Worm (Caenorhabditis elegans) whole organism, L4 larva: ENCODE measurements around the gene acs-6.
"Not testable (repeated sequence)": the region's sequence is repeated elsewhere in the genome, so short reads cannot be mapped to it uniquely, and the experiment has no call there.

Experiments
- F26F4.8 ChIP-seq: fragments of 200-800 bp; sonication (Bioruptor generic); conservative IDR thresholded peaks from 2 replicates; pipeline ENCODE4 v1.3.6; 2022; ENCODE audit warnings: missing genetic modification characterization, missing compliant biosample characterization
- R02D3.7 ChIP-seq: fragments of 150-350 bp; sonication (generic microtip); optimal IDR thresholded peaks from 3 replicates; lab custom pipeline; 2014; ENCODE audit warnings: missing biosample characterization, missing genetic modification characterization
- T26A8.4 ChIP-seq: fragments of 200-800 bp; sonication (Bioruptor generic); IDR thresholded peaks from 2 replicates; pipeline ENCODE4 v1.3.6; 2022; ENCODE audit warnings: missing genetic modification characterization, missing compliant biosample characterization
- Y105C5A.15 ChIP-seq: fragments of 200-800 bp; sonication (Bioruptor generic); IDR thresholded peaks from 2 replicates; pipeline ENCODE4 v1.3.6; 2022; ENCODE audit warnings: missing genetic modification characterization, missing compliant biosample characterization
- Y48G9A.11 ChIP-seq: fragments of 200-800 bp; sonication (Bioruptor generic); IDR thresholded peaks from 2 replicates; pipeline ENCODE4 v1.3.6; 2022; ENCODE audit warnings: missing genetic modification reagents, missing genetic modification characterization, missing compliant biosample characterization
- Y5F2A.4 ChIP-seq: fragments of 200-800 bp; sonication (Bioruptor generic); optimal IDR thresholded peaks from 2 replicates; lab custom pipeline; 2018; ENCODE audit warnings: mild to moderate bottlenecking, missing genetic modification characterization, missing compliant biosample characterization
- Y75B8A.6 ChIP-seq: fragments of 200-800 bp; sonication (Bioruptor generic); IDR thresholded peaks from 2 replicates; pipeline ENCODE4 v1.3.6; 2022; ENCODE audit warnings: missing genetic modification reagents, missing genetic modification characterization, missing compliant biosample characterization
- aha-1 ChIP-seq: fragments of 150-350 bp; peaks from one replicate; lab custom pipeline; 2014; ENCODE audit warnings: missing biosample characterization, missing genetic modification characterization
- arid-1 ChIP-seq: fragments of 200-800 bp; sonication (Bioruptor generic); conservative IDR thresholded peaks from 2 replicates; pipeline ENCODE4 v1.3.6; 2022; ENCODE audit warnings: missing genetic modification reagents, missing genetic modification characterization, missing compliant biosample characterization
- ceh-32 ChIP-seq: sonication (generic microtip); optimal IDR thresholded peaks from 2 replicates; lab custom pipeline; 2016; ENCODE audit warnings: mild to moderate bottlenecking, missing genetic modification characterization, missing compliant biosample characterization; ENCODE audit not compliant: poor library complexity
- ceh-62 ChIP-seq: sonication (generic microtip); optimal IDR thresholded peaks from 2 replicates; lab custom pipeline; 2017; ENCODE audit warnings: missing biosample characterization, missing genetic modification characterization
- ces-1 ChIP-seq: fragments of 150-350 bp; sonication (generic microtip); optimal IDR thresholded peaks from 4 replicates; lab custom pipeline; 2014; ENCODE audit warnings: missing biosample characterization, missing genetic modification reagents, missing genetic modification characterization
- daf-16 ChIP-seq, 3 experiments: sonication (generic microtip); optimal IDR thresholded peaks; 2 replicates each; lab custom pipeline; 2016 to 2017; ENCODE audit warnings: missing genetic modification characterization in 3 of 3, missing genetic modification reagents in 3 of 3, mild to moderate bottlenecking in 2 of 3, missing compliant biosample characterization in 2 of 3, missing biosample characterization in 1 of 3, moderate library complexity in 1 of 3
- daf-19 ChIP-seq: fragments of 200-800 bp; sonication (Bioruptor generic); conservative IDR thresholded peaks from 2 replicates; pipeline ENCODE4 v1.3.6; 2022; ENCODE audit warnings: missing genetic modification characterization, missing compliant biosample characterization
- daf-8 ChIP-seq: fragments of 200-800 bp; sonication (Bioruptor generic); IDR thresholded peaks from 2 replicates; pipeline ENCODE4 v1.3.6; 2022; ENCODE audit warnings: missing genetic modification characterization, missing compliant biosample characterization
- duxl-1 ChIP-seq: sonication (generic microtip); optimal IDR thresholded peaks from 2 replicates; lab custom pipeline; 2016; ENCODE audit warnings: mild to moderate bottlenecking, missing genetic modification characterization, moderate library complexity, missing compliant biosample characterization; ENCODE audit not compliant: poor library complexity
- hlh-30 ChIP-seq: sonication (generic microtip); optimal IDR thresholded peaks from 2 replicates; lab custom pipeline; 2017; ENCODE audit warnings: antibody characterized with exemption, mild to moderate bottlenecking, missing genetic modification characterization, missing compliant biosample characterization; ENCODE audit not compliant: insufficient read depth
- jun-1 ChIP-seq: fragments of 150-350 bp; optimal IDR thresholded peaks from 2 replicates; lab custom pipeline; 2014; ENCODE audit warnings: missing biosample characterization, missing genetic modification reagents, missing genetic modification characterization
- lim-7 ChIP-seq: fragments of 200-800 bp; sonication (Bioruptor generic); IDR thresholded peaks from 2 replicates; pipeline ENCODE4 v1.3.6; 2022; ENCODE audit warnings: missing genetic modification characterization, missing compliant biosample characterization
- lin-1 ChIP-seq: fragments of 200-800 bp; sonication (Bioruptor generic); IDR thresholded peaks from 2 replicates; pipeline ENCODE4 v1.3.6; 2022; ENCODE audit warnings: missing genetic modification reagents, missing genetic modification characterization, missing compliant biosample characterization
- lin-15B ChIP-seq: fragments of 150-350 bp; sonication (generic microtip); optimal IDR thresholded peaks from 3 replicates; lab custom pipeline; 2014; ENCODE audit warnings: missing biosample characterization, missing genetic modification characterization
- lin-38 ChIP-seq: fragments of 200-800 bp; sonication (Bioruptor generic); IDR thresholded peaks from 2 replicates; pipeline ENCODE4 v1.3.6; 2022; ENCODE audit warnings: missing genetic modification reagents, missing genetic modification characterization, missing compliant biosample characterization
- mxl-2 ChIP-seq: fragments of 200-800 bp; sonication (Bioruptor generic); conservative IDR thresholded peaks from 2 replicates; pipeline ENCODE4 v1.3.6; 2022; ENCODE audit warnings: missing genetic modification reagents, missing genetic modification characterization, missing compliant biosample characterization
- rbr-2 ChIP-seq: sonication (generic microtip); optimal IDR thresholded peaks from 2 replicates; lab custom pipeline; 2016; ENCODE audit warnings: missing genotype, missing genetic modification characterization, missing compliant biosample characterization
- saeg-2 ChIP-seq: fragments of 200-800 bp; sonication (Bioruptor generic); IDR thresholded peaks from 2 replicates; pipeline ENCODE4 v1.3.6; 2022; ENCODE audit warnings: missing genetic modification reagents, missing genetic modification characterization, missing compliant biosample characterization
- sdz-12 ChIP-seq: fragments of 200-800 bp; sonication (Bioruptor generic); optimal IDR thresholded peaks from 2 replicates; lab custom pipeline; 2018; ENCODE audit warnings: mild to moderate bottlenecking, missing genetic modification characterization, missing compliant biosample characterization
- unc-130 ChIP-seq: sonication (generic microtip); optimal IDR thresholded peaks from 2 replicates; lab custom pipeline; 2016; ENCODE audit warnings: missing genetic modification reagents, missing genetic modification characterization, missing compliant biosample characterization
- unc-62 ChIP-seq, 3 experiments: fragments of 150-350 bp in 1 of 3; sonication (generic microtip); optimal IDR thresholded peaks in 2 of 3; peaks in 1 of 3; 1 replicate in 1 of 3; 2 replicates in 2 of 3; lab custom pipeline; 2014 to 2017; ENCODE audit warnings: missing biosample characterization in 3 of 3, missing genetic modification characterization in 3 of 3, missing genetic modification reagents in 3 of 3, missing genotype in 1 of 3
- zfp-3 ChIP-seq: fragments of 200-800 bp; sonication (Bioruptor generic); conservative IDR thresholded peaks from 2 replicates; pipeline ENCODE4 v1.3.6; 2022; ENCODE audit warnings: missing genetic modification reagents, missing genetic modification characterization, missing compliant biosample characterization
- zip-11 ChIP-seq: fragments of 200-800 bp; sonication (Bioruptor generic); IDR thresholded peaks from 2 replicates; pipeline ENCODE4 v1.3.6; 2022; ENCODE audit warnings: missing genetic modification characterization, missing compliant biosample characterization

Gene acs-6

ce11 chrII:7075564-7076228 lies 13.9 kb downstream of the acs-6 start, which contains the start of gene T02G5.7:
Gene T02G5.7 (plus strand): TSS chrII:7075614.
- TF ChIP-seq ces-1 (no peak), saeg-2 (GFP tag; lab: Robert Waterston, UW) (0 out of 2 replicates have a peak, but pooled peaks have one; percentile 48), aha-1 (tag; lab: Kevin White, UChicago) (no peak), daf-16 (GFP tag; optimal IDR thresholded peaks at IDR 0.05; lab: Kevin White, UChicago) (peak in 1 of 2 experiments; percentile 39), daf-16 (tag; optimal IDR thresholded peaks at IDR 0.05; lab: Kevin White, UChicago) (no peak), zip-11 (GFP tag; lab: Robert Waterston, UW) (no peak), jun-1 (no peak), lin-38 (GFP tag; lab: Robert Waterston, UW) (peak; percentile 40), zfp-3 (0 out of 2 replicates have a peak, but pooled peaks have one; percentile 22), Y48G9A.11 (GFP tag; lab: Robert Waterston, UW) (0 out of 2 replicates have a peak, but pooled peaks have one; percentile 24), lim-7 (GFP tag; lab: Robert Waterston, UW) (no peak), daf-19 (0 out of 2 replicates have a peak, but pooled peaks have one; percentile 53), rbr-2 (tag; lab: Kevin White, UChicago) (no peak)

DNA sequence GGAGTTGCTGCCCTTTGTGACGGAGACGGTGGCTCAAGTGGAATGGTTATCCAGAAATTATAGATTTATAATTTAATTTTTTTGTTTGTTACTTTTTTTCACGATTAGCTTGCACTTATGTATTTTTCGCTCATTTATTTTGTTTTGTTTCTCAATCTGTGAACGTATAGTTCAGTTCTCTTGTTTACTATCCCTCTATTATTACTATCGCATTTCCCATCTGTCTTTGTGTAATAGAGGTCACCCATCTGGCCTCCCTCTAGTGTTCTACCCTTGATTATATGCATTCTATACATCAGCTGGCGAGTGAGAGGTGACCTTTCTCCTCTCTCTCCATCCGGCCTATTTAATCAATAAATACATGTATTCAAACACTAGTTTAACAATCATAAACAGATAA lies 22.2 kb downstream of the acs-6 start, which contains the start of the genes T02G5.14 and T02G5.15:
TSS of gene T02G5.14 (plus strand) at position 301 of the 400 bp plus-strand sequence.
TSS of gene T02G5.15 (plus strand) at position 301 of the 400 bp plus-strand sequence.
- TF ChIP-seq daf-16 (GFP tag; optimal IDR thresholded peaks at IDR 0.05; lab: Kevin White, UChicago): peak in 1 of 2 experiments; percentile 21
- not testable (repeated sequence) for TF ChIP-seq daf-16 (tag; optimal IDR thresholded peaks at IDR 0.05; lab: Kevin White, UChicago)

- TF ChIP-seq unc-62 (GFP tag; optimal IDR thresholded peaks at IDR 0.05 in 1 of 2; lab: Kevin White, UChicago): peak in 1 of 2 experiments; percentile 67
- TF ChIP-seq unc-62 (tag; optimal IDR thresholded peaks at IDR 0.05; lab: Kevin White, UChicago): not testable (repeated sequence)
These were observed 26.5 kb downstream of the acs-6 start for ce11 chrII:7088283-7088682.

DNA sequence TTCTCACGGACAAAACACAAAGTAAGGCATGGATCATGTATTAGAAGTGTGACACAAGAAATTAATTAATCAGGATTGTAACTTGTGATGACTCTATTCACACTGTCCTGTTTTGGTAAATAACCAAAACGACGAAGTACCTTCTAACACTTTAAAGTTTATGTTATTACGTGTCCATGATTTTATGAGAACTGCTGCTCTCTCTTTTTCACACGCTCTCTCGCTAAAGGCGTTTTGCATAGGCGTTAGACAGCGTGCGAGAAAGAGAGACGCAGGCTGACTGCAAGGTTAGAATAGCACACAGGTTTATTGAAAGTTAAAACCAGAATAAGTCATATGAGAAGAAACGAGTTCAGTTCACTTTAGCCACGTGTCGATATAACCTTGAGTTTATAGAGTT lies 28.3 kb downstream of the acs-6 start:
- TF ChIP-seq Y5F2A.4 (GFP tag; lab: Kevin White, UChicago) (no peak), hlh-30 (tag; lab: Kevin White, UChicago) (peak; percentile 37), sdz-12 (GFP tag; lab: Kevin White, UChicago) (no peak), daf-8 (no peak), lin-1 (GFP tag; lab: Robert Waterston, UW) (no peak)

ce11 chrII:7090852-7091251 lies 29.0 kb downstream of the acs-6 start:
- TF ChIP-seq arid-1 (GFP tag; lab: Robert Waterston, UW) (no peak), ceh-32 (tag; lab: Kevin White, UChicago) (no peak), T26A8.4 (GFP tag; lab: Robert Waterston, UW) (no peak), F26F4.8 (GFP tag; lab: Robert Waterston, UW) (no peak), ceh-62 (tag; lab: Kevin White, UChicago) (no peak), unc-130 (GFP tag; lab: Kevin White, UChicago) (no peak), mxl-2 (GFP tag; lab: Robert Waterston, UW) (no peak), R02D3.7 (tag; lab: Kevin White, UChicago) (no peak), duxl-1 (tag; lab: Kevin White, UChicago) (no peak)

- TF ChIP-seq lin-15B (tag; lab: Kevin White, UChicago) (no peak), Y105C5A.15 (GFP tag; lab: Robert Waterston, UW) (no peak), saeg-2 (GFP tag; lab: Robert Waterston, UW) (no peak), zfp-3 (no peak), aha-1 (tag; lab: Kevin White, UChicago) (no peak), Y75B8A.6 (GFP tag; lab: Robert Waterston, UW) (no peak)
These were observed 31.6 kb downstream of the acs-6 start, which contains the start of gene T02G5.3 for ce11 chrII:7093339-7093821. Gene T02G5.3 (plus strand): TSS chrII:7093389.
